Fruit fly (Drosophila melanogaster): ENCODE data around the gene CG31076.

- TF ChIP-seq CG8478 (optimal IDR thresholded peaks at IDR 0.05) (no peak), CTCF (optimal IDR thresholded peaks at IDR 0.05) (no peak)
Observed at dm6 chr3R:26999452-26999851, 9.8 kb upstream of the CG31076 start, which contains the start of gene CG31077.

Measured in S2 (cell line).